Worm (Caenorhabditis elegans) whole organism, L4 larva: ENCODE measurements around the gene F52B10.3.

Experiments used
- F26F4.8 ChIP-seq: fragments of 200-800 bp; sonication (Bioruptor generic); conservative IDR thresholded peaks from 2 replicates; pipeline ENCODE4 v1.3.6; 2022; ENCODE audit warnings: missing genetic modification characterization, missing compliant biosample characterization
- aly-2 ChIP-seq: sonication (generic microtip); optimal IDR thresholded peaks from 2 replicates; lab custom pipeline; 2018; ENCODE audit warnings: missing biosample characterization, missing genetic modification characterization
- ama-1 ChIP-seq: fragments of 150-350 bp; optimal IDR thresholded peaks from 2 replicates; lab custom pipeline; 2014; ENCODE audit warnings: inconsistent platforms, mixed read lengths
- ces-1 ChIP-seq: fragments of 150-350 bp; sonication (generic microtip); optimal IDR thresholded peaks from 4 replicates; lab custom pipeline; 2014; ENCODE audit warnings: missing biosample characterization, missing genetic modification reagents, missing genetic modification characterization
- lin-39 ChIP-seq: fragments of 150-350 bp; optimal IDR thresholded peaks from 2 replicates; lab custom pipeline; 2014; ENCODE audit warnings: missing biosample characterization, missing genetic modification reagents, missing genetic modification characterization
- nhr-25 ChIP-seq: sonication (generic microtip); optimal IDR thresholded peaks from 2 replicates; lab custom pipeline; 2017; ENCODE audit warnings: missing genetic modification characterization, mild to moderate bottlenecking, missing compliant biosample characterization, antibody characterized with exemption, moderate library complexity, borderline replicate concordance; ENCODE audit not compliant: insufficient read depth
- nhr-77 ChIP-seq: fragments of 150-350 bp; optimal IDR thresholded peaks from 2 replicates; lab custom pipeline; 2014; ENCODE audit warnings: missing biosample characterization, missing genetic modification characterization
- pqm-1 ChIP-seq: sonication (generic microtip); optimal IDR thresholded peaks from 2 replicates; lab custom pipeline; 2017; ENCODE audit warnings: missing biosample characterization, missing genetic modification characterization
- unc-130 ChIP-seq: sonication (generic microtip); optimal IDR thresholded peaks from 2 replicates; lab custom pipeline; 2016; ENCODE audit warnings: missing genetic modification reagents, missing genetic modification characterization, missing compliant biosample characterization

ce11 chrX:2885318-2885908 is 12.7 kb downstream of the F52B10.3 start, which contains the start of gene vang-1:
- no peak for TF ChIP-seq nhr-77 (tag; lab: Kevin White, UChicago)
- no peak for TF ChIP-seq F26F4.8 (GFP tag; lab: Robert Waterston, UW)
- TF ChIP-seq lin-39 = no peak
- no peak for TF ChIP-seq nhr-25 (tag; lab: Kevin White, UChicago)
- no peak for TF ChIP-seq ama-1 (lab: Kevin White, UChicago)
- no peak for TF ChIP-seq unc-130 (GFP tag; lab: Kevin White, UChicago)
- TF ChIP-seq pqm-1 (tag; lab: Kevin White, UChicago) = no peak
- TF ChIP-seq aly-2 (tag; lab: Kevin White, UChicago) = no peak
- no peak for TF ChIP-seq ces-1 (GFP tag; lab: Kevin White, UChicago)
